Fruit fly (Drosophila melanogaster): ENCODE measurements around the gene pins.

- no peak for TF ChIP-seq h (GFP tag; optimal IDR thresholded peaks at IDR 0.05)
- no peak for TF ChIP-seq brk (GFP tag; optimal IDR thresholded peaks at IDR 0.05)
- TF ChIP-seq woc (GFP tag; optimal IDR thresholded peaks at IDR 0.05), result no peak
- no peak for TF ChIP-seq Abd-B (GFP tag; optimal IDR thresholded peaks at IDR 0.05)
- TF ChIP-seq br (GFP tag; optimal IDR thresholded peaks at IDR 0.05), result no peak
Measured at dm6 chr3R:27533225-27533624, 49.4 kb upstream of the pins start.
